Fruit fly (Drosophila melanogaster): ENCODE data around the gene CG2120.
A peak's percentile ranks its signal among the peaks of the same experiment; 100 is the strongest.

CG2120 gene

dm6 chrX:8131693-8132313 lies 3.8 kb upstream of the CG2120 start, which contains the start of gene CG10958 (continued):
- TF ChIP-seq Lpt (GFP tag; optimal IDR thresholded peaks at IDR 0.05) (peak; percentile 6), dsx (GFP tag; optimal IDR thresholded peaks at IDR 0.05; ENCODE audit: poor library complexity, severe bottlenecking) (no peak), CG3919 (GFP tag; optimal IDR thresholded peaks at IDR 0.05) (peak; percentile 73), pdm3 (GFP tag; optimal IDR thresholded peaks at IDR 0.05) (peak; percentile 75), CG10669 (GFP tag; optimal IDR thresholded peaks at IDR 0.05) (no peak), OdsH (GFP tag; optimal IDR thresholded peaks at IDR 0.05) (peak; percentile 68), CG6854 (GFP tag; optimal IDR thresholded peaks at IDR 0.05) (peak; percentile 34), CG6276 (GFP tag; optimal IDR thresholded peaks at IDR 0.05) (no peak), CG9139 (GFP tag; optimal IDR thresholded peaks at IDR 0.05) (no peak), esn (GFP tag; optimal IDR thresholded peaks at IDR 0.05) (peak; percentile 72), svp (GFP tag) (peak; percentile 85), Ets96B (tag; optimal IDR thresholded peaks at IDR 0.05) (peak; percentile 42), CG10631 (GFP tag; optimal IDR thresholded peaks at IDR 0.05) (peak; percentile 69), net (GFP tag; optimal IDR thresholded peaks at IDR 0.05) (peak; percentile 36), Gug (GFP tag; IDR thresholded peaks at IDR 0.05) (0 out of 2 replicates have a peak, but pooled peaks have one; percentile 12), CG32006 (GFP tag; optimal IDR thresholded peaks at IDR 0.05) (no peak), dac (GFP tag; optimal IDR thresholded peaks at IDR 0.05) (no peak), CG6792 (GFP tag; optimal IDR thresholded peaks at IDR 0.05) (peak; percentile 60), ss (GFP tag; optimal IDR thresholded peaks at IDR 0.05) (no peak), Hr38 (GFP tag; optimal IDR thresholded peaks at IDR 0.05) (no peak), CG15336 (GFP tag; IDR thresholded peaks at IDR 0.05) (peak; percentile 52; the same call in 1 of the 2 replicates), Blimp-1 (GFP tag; optimal IDR thresholded peaks at IDR 0.05) (no peak), topi (GFP tag; optimal IDR thresholded peaks at IDR 0.05) (peak; percentile 65), Eip93F (GFP tag; optimal IDR thresholded peaks at IDR 0.05) (peak; percentile 57), CG1621 (tag; optimal IDR thresholded peaks at IDR 0.05) (no peak), CG3032 (tag; optimal IDR thresholded peaks at IDR 0.05) (peak; percentile 24), Sox15 (GFP tag; optimal IDR thresholded peaks at IDR 0.05) (peak; percentile 16), vri (GFP tag; optimal IDR thresholded peaks at IDR 0.05) (no peak), fkh (GFP tag; optimal IDR thresholded peaks at IDR 0.05) (peak; percentile 90), Eip78C (GFP tag) (peak; percentile 81), CG11762 (GFP tag; optimal IDR thresholded peaks at IDR 0.05; ENCODE audit: insufficient read depth) (no peak), eg (GFP tag; IDR thresholded peaks at IDR 0.05) (peak; percentile 48), CG31627 (GFP tag; optimal IDR thresholded peaks at IDR 0.05) (peak; percentile 35), CG6163 (GFP tag; IDR thresholded peaks at IDR 0.05) (peak; percentile 63; the same call in 2 of the 3 replicates), Eip75B (GFP tag; optimal IDR thresholded peaks at IDR 0.05) (peak; percentile 61), Ets21C (GFP tag; optimal IDR thresholded peaks at IDR 0.05) (peak; percentile 14), fd59A (GFP tag; optimal IDR thresholded peaks at IDR 0.05) (no peak), achi (GFP tag; optimal IDR thresholded peaks at IDR 0.05) (peak; percentile 74), spab (GFP tag; optimal IDR thresholded peaks at IDR 0.05) (no peak)

dm6 chrX:8137285-8137684 lies 1.7 kb downstream of the CG2120 start:
- TF ChIP-seq salr (GFP tag; optimal IDR thresholded peaks at IDR 0.05) (no peak), dac (GFP tag; optimal IDR thresholded peaks at IDR 0.05) (no peak), CG31627 (GFP tag; optimal IDR thresholded peaks at IDR 0.05) (no peak), CG11762 (GFP tag; optimal IDR thresholded peaks at IDR 0.05; ENCODE audit: insufficient read depth) (no peak), eg (GFP tag; IDR thresholded peaks at IDR 0.05) (no peak), lz (GFP tag; optimal IDR thresholded peaks at IDR 0.05) (no peak), CG34406 (GFP tag; optimal IDR thresholded peaks at IDR 0.05) (no peak), CG32006 (GFP tag; optimal IDR thresholded peaks at IDR 0.05) (no peak), Sox102F (GFP tag; optimal IDR thresholded peaks at IDR 0.05) (no peak), CG8632 (GFP tag; optimal IDR thresholded peaks at IDR 0.05) (no peak)
